Worm (Caenorhabditis elegans) whole organism, L4/young adult: ENCODE measurements around the gene srd-29.

Source experiments
- W03F9.2 ChIP-seq: fragments of 150-350 bp; optimal IDR thresholded peaks from 2 replicates; lab custom pipeline; 2014; ENCODE audit warnings: missing biosample characterization, missing genetic modification characterization
- him-1 ChIP-seq: sonication (generic microtip); optimal IDR thresholded peaks from 2 replicates; lab custom pipeline; 2016; ENCODE audit warnings: missing genotype, missing genetic modification reagents, missing genetic modification characterization, missing compliant biosample characterization

- no peak for TF ChIP-seq him-1 (tag; lab: Kevin White, UChicago)
- TF ChIP-seq W03F9.2, result no peak
Observed at ce11 chrV:7672258-7672657, 36.7 kb downstream of the srd-29 start, which contains the start of gene C12D5.4.
